Fruit fly (Drosophila melanogaster) whole organism, prepupa: Measurements from ENCODE around the gene CG4218.

Source experiments
- Blimp-1 ChIP-seq: fragments of 200-800 bp; sonication (Bioruptor generic); optimal IDR thresholded peaks from 3 replicates; lab custom pipeline; 2017; ENCODE audit warnings: missing biosample characterization, missing genetic modification characterization, mild to moderate bottlenecking, moderate library complexity, missing genetic modification reagents
- CG10631 ChIP-seq: fragments of 200-800 bp; sonication (Bioruptor generic); optimal IDR thresholded peaks from 2 replicates; lab custom pipeline; 2016; ENCODE audit warnings: missing biosample characterization, missing genetic modification characterization
- CG10669 ChIP-seq: fragments of 200-800 bp; sonication (Bioruptor generic); optimal IDR thresholded peaks from 3 replicates; lab custom pipeline; 2018; ENCODE audit warnings: missing biosample characterization, mild to moderate bottlenecking, missing genetic modification characterization, moderate library complexity
- CG11294 ChIP-seq: fragments of 200-800 bp; sonication (Bioruptor generic); IDR thresholded peaks from 2 replicates; pipeline ENCODE4 v1.3.6; 2022; ENCODE audit warnings: missing biosample characterization, missing genetic modification characterization
- CG11762 ChIP-seq: fragments of 200-800 bp; sonication (Bioruptor generic); optimal IDR thresholded peaks from 3 replicates; lab custom pipeline; 2016; ENCODE audit warnings: missing biosample characterization, missing genetic modification characterization; ENCODE audit not compliant: insufficient read depth
- CG11902 ChIP-seq: fragments of 200-800 bp; sonication (Bioruptor generic); optimal IDR thresholded peaks from 3 replicates; lab custom pipeline; 2016; ENCODE audit warnings: missing biosample characterization, missing genetic modification characterization
- CG15336 ChIP-seq: fragments of 200-800 bp; sonication (Bioruptor generic); IDR thresholded peaks from 2 replicates; pipeline ENCODE4 v1.3.6; 2022; ENCODE audit warnings: missing biosample characterization, missing genetic modification characterization
- CG1621 ChIP-seq: fragments of 200-800 bp; sonication (Bioruptor generic); optimal IDR thresholded peaks from 3 replicates; lab custom pipeline; 2018; ENCODE audit warnings: missing biosample characterization, mild to moderate bottlenecking, missing genetic modification characterization
- CG3032 ChIP-seq: fragments of 200-800 bp; optimal IDR thresholded peaks from 2 replicates; lab custom pipeline; 2019; ENCODE audit warnings: missing biosample characterization, mild to moderate bottlenecking, missing genetic modification characterization, moderate library complexity
- CG31627 ChIP-seq: fragments of 200-800 bp; sonication (Bioruptor generic); optimal IDR thresholded peaks from 3 replicates; lab custom pipeline; 2016; ENCODE audit warnings: missing biosample characterization, missing genetic modification characterization
- CG34406 ChIP-seq: fragments of 200-800 bp; sonication (Bioruptor generic); optimal IDR thresholded peaks from 3 replicates; lab custom pipeline; 2016; ENCODE audit warnings: missing biosample characterization, missing genetic modification characterization
- CG3919 ChIP-seq: fragments of 200-800 bp; sonication (Bioruptor generic); optimal IDR thresholded peaks from 3 replicates; lab custom pipeline; 2016; ENCODE audit warnings: missing biosample characterization, missing genetic modification characterization
- CG6163 ChIP-seq: fragments of 200-800 bp; sonication (Bioruptor generic); IDR thresholded peaks from 3 replicates; pipeline ENCODE4 v1.3.6; 2022; ENCODE audit warnings: missing biosample characterization, missing genetic modification characterization
- CG6276 ChIP-seq: fragments of 200-800 bp; sonication (Bioruptor generic); optimal IDR thresholded peaks from 2 replicates; lab custom pipeline; 2017; ENCODE audit warnings: missing biosample characterization, mild to moderate bottlenecking, missing genetic modification characterization
- CG6792 ChIP-seq: fragments of 200-800 bp; sonication (Bioruptor generic); optimal IDR thresholded peaks from 3 replicates; lab custom pipeline; 2016; ENCODE audit warnings: missing biosample characterization, missing genetic modification characterization
- CG6808 ChIP-seq: fragments of 200-800 bp; sonication (Bioruptor generic); optimal IDR thresholded peaks from 3 replicates; lab custom pipeline; 2017; ENCODE audit warnings: missing biosample characterization, missing genetic modification characterization, mild to moderate bottlenecking, moderate library complexity, missing genetic modification reagents
- CG6854 ChIP-seq: fragments of 200-800 bp; sonication (Bioruptor generic); optimal IDR thresholded peaks from 2 replicates; lab custom pipeline; 2017; ENCODE audit warnings: missing biosample characterization, mild to moderate bottlenecking, missing genetic modification characterization
- CG7368 ChIP-seq: fragments of 200-800 bp; sonication (Bioruptor generic); optimal IDR thresholded peaks from 3 replicates; lab custom pipeline; 2016; ENCODE audit warnings: missing biosample characterization, missing genetic modification characterization
- CG8119 ChIP-seq: fragments of 200-800 bp; sonication (Bioruptor generic); IDR thresholded peaks from 3 replicates; pipeline ENCODE4 v1.3.6; 2022; ENCODE audit warnings: missing biosample characterization, missing genetic modification characterization
- CG8319 ChIP-seq: fragments of 200-800 bp; sonication (Bioruptor generic); optimal IDR thresholded peaks from 3 replicates; lab custom pipeline; 2016; ENCODE audit warnings: missing biosample characterization, missing genetic modification characterization
- CG8632 ChIP-seq: fragments of 200-800 bp; sonication (Bioruptor generic); optimal IDR thresholded peaks from 3 replicates; lab custom pipeline; 2016; ENCODE audit warnings: missing biosample characterization, missing genetic modification characterization
- CG9139 ChIP-seq: fragments of 200-800 bp; sonication (Bioruptor generic); optimal IDR thresholded peaks from 3 replicates; lab custom pipeline; 2017; ENCODE audit warnings: missing biosample characterization, mild to moderate bottlenecking, missing genetic modification characterization
- Ets21C ChIP-seq: fragments of 200-800 bp; sonication (Bioruptor generic); optimal IDR thresholded peaks from 3 replicates; lab custom pipeline; 2016; ENCODE audit warnings: missing biosample characterization, missing genetic modification characterization
- Gug ChIP-seq: fragments of 200-800 bp; sonication (Bioruptor generic); IDR thresholded peaks from 2 replicates; pipeline ENCODE4 v1.3.6; 2022; ENCODE audit warnings: missing biosample characterization, missing genetic modification characterization
- Hr39 ChIP-seq: fragments of 200-800 bp; sonication (Bioruptor generic); optimal IDR thresholded peaks from 2 replicates; lab custom pipeline; 2016; ENCODE audit warnings: missing biosample characterization, missing genetic modification characterization
- Hr4 ChIP-seq: fragments of 200-800 bp; sonication (Bioruptor generic); optimal IDR thresholded peaks from 3 replicates; lab custom pipeline; 2016; ENCODE audit warnings: missing biosample characterization, missing genetic modification characterization
- Lpt ChIP-seq: fragments of 200-800 bp; sonication (Bioruptor generic); optimal IDR thresholded peaks from 3 replicates; lab custom pipeline; 2016; ENCODE audit warnings: missing biosample characterization, missing genetic modification characterization
- Smox ChIP-seq: fragments of 200-800 bp; sonication (Bioruptor generic); optimal IDR thresholded peaks from 3 replicates; lab custom pipeline; 2016; ENCODE audit warnings: missing biosample characterization, missing genetic modification characterization
- Sox15 ChIP-seq: fragments of 200-800 bp; sonication (Bioruptor generic); optimal IDR thresholded peaks from 3 replicates; lab custom pipeline; 2016; ENCODE audit warnings: missing biosample characterization, missing genetic modification characterization
- achi ChIP-seq: fragments of 200-800 bp; sonication (Bioruptor generic); optimal IDR thresholded peaks from 3 replicates; lab custom pipeline; 2016; ENCODE audit warnings: missing biosample characterization, missing genetic modification characterization
- acj6 ChIP-seq: fragments of 200-800 bp; sonication (Bioruptor generic); optimal IDR thresholded peaks from 3 replicates; lab custom pipeline; 2016; ENCODE audit warnings: missing biosample characterization, missing genetic modification characterization
- cyc ChIP-seq: fragments of 200-800 bp; sonication (Bioruptor generic); optimal IDR thresholded peaks from 3 replicates; lab custom pipeline; 2016; ENCODE audit warnings: missing biosample characterization, missing genetic modification characterization
- dsx ChIP-seq: fragments of 200-800 bp; optimal IDR thresholded peaks from 3 replicates; lab custom pipeline; 2019; ENCODE audit warnings: missing biosample characterization, mild to moderate bottlenecking, missing genetic modification characterization, moderate library complexity; ENCODE audit not compliant: poor library complexity, severe bottlenecking
- eg ChIP-seq: fragments of 200-800 bp; sonication (Bioruptor generic); IDR thresholded peaks from 3 replicates; pipeline ENCODE4 v1.3.6; 2022; ENCODE audit warnings: missing biosample characterization, missing genetic modification characterization
- esn ChIP-seq: fragments of 200-800 bp; sonication (Bioruptor generic); optimal IDR thresholded peaks from 2 replicates; lab custom pipeline; 2016; ENCODE audit warnings: missing biosample characterization, mild to moderate bottlenecking, missing genetic modification characterization, moderate library complexity
- fd85E ChIP-seq: fragments of 200-800 bp; sonication (Bioruptor generic); optimal IDR thresholded peaks from 3 replicates; lab custom pipeline; 2016; ENCODE audit warnings: missing biosample characterization, missing genetic modification characterization
- fkh ChIP-seq: fragments of 200-800 bp; sonication (Bioruptor generic); optimal IDR thresholded peaks from 3 replicates; lab custom pipeline; 2017; ENCODE audit warnings: missing biosample characterization, mild to moderate bottlenecking, missing genetic modification characterization, moderate library complexity
- lz ChIP-seq: fragments of 200-800 bp; sonication (Bioruptor generic); optimal IDR thresholded peaks from 3 replicates; lab custom pipeline; 2016; ENCODE audit warnings: missing biosample characterization, missing genetic modification characterization
- net ChIP-seq: fragments of 200-800 bp; sonication (Bioruptor generic); optimal IDR thresholded peaks from 3 replicates; lab custom pipeline; 2016; ENCODE audit warnings: missing biosample characterization, missing genetic modification characterization
- pdm3 ChIP-seq: fragments of 200-800 bp; sonication (Bioruptor generic); optimal IDR thresholded peaks from 3 replicates; lab custom pipeline; 2016; ENCODE audit warnings: missing biosample characterization, missing genetic modification characterization
- salr ChIP-seq, 2 experiments: fragments of 200-800 bp; sonication (Bioruptor generic); optimal IDR thresholded peaks; 3 replicates each; lab custom pipeline; 2016 to 2018; ENCODE audit warnings: missing biosample characterization in 2 of 2, missing genetic modification characterization in 2 of 2, mild to moderate bottlenecking in 1 of 2
- spab ChIP-seq: fragments of 200-800 bp; sonication (Bioruptor generic); optimal IDR thresholded peaks from 2 replicates; lab custom pipeline; 2017; ENCODE audit warnings: missing biosample characterization, mild to moderate bottlenecking, missing genetic modification characterization, missing genetic modification reagents
- ss ChIP-seq, 2 experiments: fragments of 200-800 bp; sonication (Bioruptor generic); optimal IDR thresholded peaks; 2 replicates in 1 of 2; 3 replicates in 1 of 2; lab custom pipeline; 2017 to 2018; ENCODE audit warnings: mild to moderate bottlenecking in 2 of 2, missing biosample characterization in 2 of 2, missing genetic modification characterization in 2 of 2, moderate library complexity in 1 of 2
- svp ChIP-seq: fragments of 200-800 bp; sonication (Bioruptor generic); peaks from one replicate; lab custom pipeline; 2016; ENCODE audit warnings: missing biosample characterization, missing genetic modification characterization
- topi ChIP-seq: fragments of 200-800 bp; sonication (Bioruptor generic); optimal IDR thresholded peaks from 3 replicates; lab custom pipeline; 2016; ENCODE audit warnings: missing biosample characterization, missing genetic modification characterization

The CG4218 gene

dm6 chr2L:14500383-14500782 is 48.5 kb downstream of the CG4218 start (continued):
- TF ChIP-seq lz (GFP tag; lab: Kevin White, UChicago) = peak; percentile 7
- TF ChIP-seq CG3919 (GFP tag; lab: Kevin White, UChicago) = no peak
- no peak for TF ChIP-seq svp (GFP tag; lab: Kevin White, UChicago)
- TF ChIP-seq CG10669 (GFP tag; lab: Kevin White, UChicago) = peak; percentile 20
- no peak for TF ChIP-seq CG6854 (GFP tag; lab: Kevin White, UChicago)
- no peak for TF ChIP-seq CG11762 (GFP tag; lab: Kevin White, UChicago)
- TF ChIP-seq CG8119 (GFP tag; lab: Robert Waterston, UW) = no peak
- TF ChIP-seq, all 60 proteins: peak for 23

dm6 chr2L:14499497-14499896 is 49.4 kb downstream of the CG4218 start:
- TF ChIP-seq salr (GFP tag; optimal IDR thresholded peaks at IDR 0.05; lab: Kevin White, UChicago) (peak in 1 of 2 experiments; percentile 2), svp (GFP tag; lab: Kevin White, UChicago) (no peak), CG6792 (GFP tag; lab: Kevin White, UChicago) (no peak), CG6808 (GFP tag; lab: Kevin White, UChicago) (peak; percentile 7), CG3032 (tag; lab: Kevin White, UChicago) (no peak), CG10631 (GFP tag; lab: Kevin White, UChicago) (no peak), CG11902 (no peak), Blimp-1 (GFP tag; lab: Kevin White, UChicago) (peak; percentile 61), eg (GFP tag; lab: Robert Waterston, UW) (peak; percentile 45; the same call in 1 of the 3 replicates), CG6854 (GFP tag; lab: Kevin White, UChicago) (peak; percentile 65), Hr39 (no peak), CG7368 (GFP tag; lab: Kevin White, UChicago) (no peak), dsx (GFP tag; lab: Kevin White, UChicago) (peak; percentile 33), CG9139 (GFP tag; lab: Kevin White, UChicago) (peak; percentile 9), ss (GFP tag; optimal IDR thresholded peaks at IDR 0.05; lab: Kevin White, UChicago) (peak; percentile 15 to 28), CG8319 (no peak), CG11294 (GFP tag; lab: Robert Waterston, UW) (no peak)

dm6 chr2L:14499078-14499477 is 49.8 kb downstream of the CG4218 start:
- TF ChIP-seq CG34406 (GFP tag; lab: Kevin White, UChicago) = peak; percentile 41
- TF ChIP-seq Hr39 = peak; percentile 66
- TF ChIP-seq fd85E (GFP tag; lab: Kevin White, UChicago) = no peak
- peak; percentile 45 for TF ChIP-seq Smox (GFP tag; lab: Kevin White, UChicago)
- TF ChIP-seq CG1621 = no peak
- peak; percentile 0 for TF ChIP-seq CG8632 (GFP tag; lab: Kevin White, UChicago)
- peak; percentile 25 for TF ChIP-seq Ets21C (GFP tag; lab: Kevin White, UChicago)
- peak; percentile 42 for TF ChIP-seq CG11902
- peak; percentile 44 for TF ChIP-seq Sox15 (GFP tag; lab: Kevin White, UChicago)
- TF ChIP-seq CG11762 (GFP tag; lab: Kevin White, UChicago) = no peak
- no peak for TF ChIP-seq Lpt (GFP tag; lab: Kevin White, UChicago)
- TF ChIP-seq spab (GFP tag; lab: Kevin White, UChicago) = no peak
- peak; percentile 43 for TF ChIP-seq pdm3 (GFP tag; lab: Kevin White, UChicago)
- peak; percentile 59 for TF ChIP-seq esn (GFP tag; lab: Kevin White, UChicago)
- no peak for TF ChIP-seq eg (GFP tag; lab: Robert Waterston, UW)
- no peak for TF ChIP-seq CG11294 (GFP tag; lab: Robert Waterston, UW)
- peak; percentile 64 for TF ChIP-seq CG31627 (GFP tag; lab: Kevin White, UChicago)
- TF ChIP-seq Hr4 = no peak
- TF ChIP-seq svp (GFP tag; lab: Kevin White, UChicago) = peak; percentile 79
- TF ChIP-seq lz (GFP tag; lab: Kevin White, UChicago) = peak; percentile 62
- no peak for TF ChIP-seq CG3919 (GFP tag; lab: Kevin White, UChicago)
- no peak for TF ChIP-seq CG9139 (GFP tag; lab: Kevin White, UChicago)
- TF ChIP-seq achi (GFP tag; lab: Kevin White, UChicago) = peak; percentile 17
- no peak for TF ChIP-seq CG6276
- TF ChIP-seq net = peak; percentile 41
- TF ChIP-seq topi (GFP tag; lab: Kevin White, UChicago) = peak; percentile 55
- TF ChIP-seq CG8319 = no peak
- no peak for TF ChIP-seq CG15336 (GFP tag; lab: Robert Waterston, UW)
- no peak for TF ChIP-seq CG8119 (GFP tag; lab: Robert Waterston, UW)
- no peak for TF ChIP-seq Blimp-1 (GFP tag; lab: Kevin White, UChicago)
- no peak; the same call in 2 of the 3 replicates for TF ChIP-seq CG6163 (GFP tag; lab: Robert Waterston, UW)
- peak; percentile 17 for TF ChIP-seq CG10631 (GFP tag; lab: Kevin White, UChicago)
- TF ChIP-seq CG10669 (GFP tag; lab: Kevin White, UChicago) = peak; percentile 16
- no peak for TF ChIP-seq Gug (GFP tag; lab: Robert Waterston, UW)
- TF ChIP-seq fkh (GFP tag; lab: Kevin White, UChicago) = no peak
- TF ChIP-seq acj6 (GFP tag; lab: Kevin White, UChicago) = peak; percentile 59
- no peak for TF ChIP-seq dsx (GFP tag; lab: Kevin White, UChicago)
- peak; percentile 66 for TF ChIP-seq cyc
